Worm (Caenorhabditis elegans) whole organism, L4/young adult: ENCODE results near the gene gldi-3.

Experiments
- W03F9.2 ChIP-seq: fragments of 150-350 bp; optimal IDR thresholded peaks from 2 replicates; lab custom pipeline; 2014; ENCODE audit warnings: missing biosample characterization, missing genetic modification characterization
- dao-5 ChIP-seq: sonication (generic microtip); optimal IDR thresholded peaks from 2 replicates; lab custom pipeline; 2016; ENCODE audit warnings: missing genotype, missing genetic modification characterization, moderate library complexity, missing compliant biosample characterization
- him-1 ChIP-seq: sonication (generic microtip); optimal IDR thresholded peaks from 2 replicates; lab custom pipeline; 2016; ENCODE audit warnings: missing genotype, missing genetic modification reagents, missing genetic modification characterization, missing compliant biosample characterization

DNA sequence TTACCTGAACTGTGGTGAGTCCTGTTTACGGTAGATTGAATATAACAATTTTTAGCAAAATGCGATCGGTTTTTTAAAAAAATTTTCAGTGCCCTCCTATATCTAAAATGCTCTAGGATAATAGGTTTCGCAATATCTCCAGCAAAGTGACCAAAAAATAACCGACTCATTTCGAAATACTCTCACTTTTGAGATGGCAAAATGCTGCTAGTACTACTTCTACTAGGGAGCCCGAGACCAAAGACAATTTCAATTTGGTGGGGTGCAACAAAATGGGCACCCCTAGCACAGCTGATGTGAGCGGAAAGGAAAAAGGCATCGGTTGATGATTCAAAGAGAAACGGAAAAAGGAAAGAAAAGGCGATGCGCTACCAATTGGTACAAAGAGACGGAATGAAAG, 23.6 kb upstream of the gldi-3 start:
- TF ChIP-seq W03F9.2 (tag; lab: Kevin White, UChicago) (no peak), him-1 (tag; lab: Kevin White, UChicago) (no peak), dao-5 (tag; lab: Kevin White, UChicago) (no peak)
